Fruit fly (Drosophila melanogaster) whole organism, embryonic: Measurements from ENCODE around the gene Mocs1.

Source experiments
- CG10462 ChIP-seq: fragments of 200-800 bp; sonication (Bioruptor generic); optimal IDR thresholded peaks from 2 replicates; lab custom pipeline; 2016; ENCODE audit warnings: missing biosample characterization, missing genetic modification characterization
- CG14710 ChIP-seq: fragments of 200-800 bp; sonication (Bioruptor generic); optimal IDR thresholded peaks from 3 replicates; lab custom pipeline; 2019; ENCODE audit warnings: missing biosample characterization, mild to moderate bottlenecking, missing genetic modification characterization, moderate library complexity
- CG4820 ChIP-seq: fragments of 200-800 bp; sonication (Bioruptor generic); optimal IDR thresholded peaks from 3 replicates; lab custom pipeline; 2016; ENCODE audit warnings: missing biosample characterization, missing genetic modification characterization
- CG7372 ChIP-seq: fragments of 200-800 bp; sonication (Bioruptor generic); IDR thresholded peaks from 2 replicates; pipeline ENCODE4 v1.3.6; 2022; ENCODE audit warnings: missing biosample characterization, missing genetic modification characterization
- CG8478 ChIP-seq: fragments of >200 bp; optimal IDR thresholded peaks from 2 replicates; lab custom pipeline; 2018
- HmgD ChIP-seq: fragments of 200-800 bp; sonication (Bioruptor generic); optimal IDR thresholded peaks from 3 replicates; lab custom pipeline; 2016; ENCODE audit warnings: missing biosample characterization, missing genetic modification characterization
- Myb ChIP-seq: fragments of 200-800 bp; sonication (Bioruptor generic); optimal IDR thresholded peaks from 2 replicates; lab custom pipeline; 2016; ENCODE audit warnings: missing biosample characterization, missing genetic modification characterization
- cwo ChIP-seq: fragments of 200-800 bp; sonication (Bioruptor generic); optimal IDR thresholded peaks from 3 replicates; lab custom pipeline; 2017; ENCODE audit warnings: missing biosample characterization, missing genetic modification characterization, mild to moderate bottlenecking, moderate library complexity, missing genetic modification reagents
- mld ChIP-seq: fragments of 200-800 bp; sonication (Bioruptor generic); IDR thresholded peaks from 3 replicates; pipeline ENCODE4 v1.3.6; 2022; ENCODE audit warnings: missing biosample characterization, missing genetic modification characterization; ENCODE audit not compliant: partially characterized antibody
- tio ChIP-seq: fragments of 200-800 bp; sonication (Bioruptor generic); optimal IDR thresholded peaks from 2 replicates; lab custom pipeline; 2017; ENCODE audit warnings: missing biosample characterization, missing genetic modification characterization, inconsistent platforms
- vnd ChIP-seq: fragments of 200-800 bp; sonication (Bioruptor generic); IDR thresholded peaks from 3 replicates; pipeline ENCODE4 v1.3.6; 2022; ENCODE audit warnings: missing biosample characterization, missing genetic modification characterization; ENCODE audit not compliant: partially characterized antibody

DNA sequence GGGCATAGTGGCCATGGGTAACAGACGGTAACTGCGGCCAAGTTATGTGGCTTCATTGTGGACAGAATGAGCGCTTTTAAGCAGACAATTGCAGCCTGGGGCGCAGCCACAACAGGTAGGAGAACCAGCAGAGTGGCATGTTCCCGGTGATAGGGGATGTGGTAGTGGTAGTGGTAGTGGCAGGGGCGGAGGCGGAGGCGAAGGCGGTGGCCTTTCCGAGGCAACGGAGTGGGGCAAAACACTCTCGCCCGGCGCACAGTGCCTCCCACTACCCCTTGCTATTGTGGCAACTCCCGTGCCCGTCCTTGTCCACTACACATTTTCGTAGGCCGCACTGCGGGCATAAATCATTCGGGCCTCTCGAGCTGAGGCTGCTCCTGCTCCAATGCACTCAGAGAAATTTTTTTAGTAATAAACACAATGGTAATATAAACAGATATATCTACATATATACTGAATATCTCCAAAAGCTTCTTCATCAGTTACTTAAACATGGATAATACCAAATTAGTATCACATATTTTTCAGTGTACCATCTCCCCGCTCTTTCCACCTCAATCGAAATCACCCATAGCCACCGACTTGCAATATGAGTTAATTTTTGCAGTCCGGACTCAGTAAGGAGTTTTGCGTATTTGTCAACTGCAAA, 36.9 kb upstream of the Mocs1 start:
- TF ChIP-seq CG7372 (GFP tag; lab: Robert Waterston, UW) = no peak
- TF ChIP-seq CG4820 = no peak
- no peak for TF ChIP-seq cwo (GFP tag; lab: Kevin White, UChicago)
- TF ChIP-seq HmgD (GFP tag; lab: Kevin White, UChicago) = no peak
- TF ChIP-seq CG14710 (tag; lab: Kevin White, UChicago) = no peak
- no peak for TF ChIP-seq mld (GFP tag; lab: Robert Waterston, UW)
- TF ChIP-seq tio (GFP tag; lab: Kevin White, UChicago) = no peak
- TF ChIP-seq CG10462 = no peak
- no peak for TF ChIP-seq vnd (GFP tag; lab: Robert Waterston, UW)
- TF ChIP-seq CG8478 (lab: Kevin White, UChicago) = no peak
- no peak for TF ChIP-seq Myb (GFP tag; lab: Kevin White, UChicago)
